Fruit fly (Drosophila melanogaster) S2 (cell line): Measurements from ENCODE around the gene Fatp1.

Experiments used
- CG8478 ChIP-seq: fragments of >200 bp; optimal IDR thresholded peaks from 2 replicates; lab custom pipeline; 2018
- CTCF ChIP-seq, 2 experiments: fragments of >200 bp; optimal IDR thresholded peaks; 2 replicates each; lab custom pipeline; 2018

dm6 chr2L:10495495-10495894 is 21.5 kb downstream of the Fatp1 start:
- TF ChIP-seq CG8478 = no peak
- TF ChIP-seq CTCF (optimal IDR thresholded peaks at IDR 0.05; lab: Kevin White, UChicago) = no peak
